Fruit fly (Drosophila melanogaster) whole organism, adult: ENCODE results near the gene CG14401.

Source experiments
- CG11617 ChIP-seq: fragments of 200-800 bp; sonication (Bioruptor generic); optimal IDR thresholded peaks from 2 replicates; lab custom pipeline; 2017; ENCODE audit warnings: mild to moderate bottlenecking, missing biosample characterization, missing genetic modification reagents, missing genetic modification characterization
- CG12768 ChIP-seq: fragments of 200-800 bp; sonication (Bioruptor generic); optimal IDR thresholded peaks from 2 replicates; lab custom pipeline; 2017; ENCODE audit warnings: missing biosample characterization, missing genetic modification characterization, mild to moderate bottlenecking, moderate library complexity, missing genetic modification reagents
- CG14711 ChIP-seq: fragments of 200-800 bp; sonication (Bioruptor generic); optimal IDR thresholded peaks from 2 replicates; lab custom pipeline; 2018; ENCODE audit warnings: missing biosample characterization, mild to moderate bottlenecking, missing genetic modification characterization, moderate library complexity
- CG1620 ChIP-seq: fragments of 200-800 bp; sonication (Bioruptor generic); optimal IDR thresholded peaks from 2 replicates; lab custom pipeline; 2016; ENCODE audit warnings: missing biosample characterization, missing genetic modification characterization
- CG33017 ChIP-seq: fragments of 200-800 bp; sonication (Bioruptor generic); optimal IDR thresholded peaks from 2 replicates; lab custom pipeline; 2018; ENCODE audit warnings: missing biosample characterization, mild to moderate bottlenecking, missing genetic modification characterization, moderate library complexity
- CG5204 ChIP-seq: fragments of 200-800 bp; sonication (Bioruptor generic); optimal IDR thresholded peaks from 2 replicates; lab custom pipeline; 2016; ENCODE audit warnings: missing biosample characterization, missing genetic modification characterization
- CG7045 ChIP-seq: fragments of 200-800 bp; sonication (Bioruptor generic); optimal IDR thresholded peaks from 2 replicates; lab custom pipeline; 2017; ENCODE audit warnings: missing biosample characterization, mild to moderate bottlenecking, missing genetic modification characterization
- CG7101 ChIP-seq: fragments of 200-800 bp; sonication (Bioruptor generic); optimal IDR thresholded peaks from 2 replicates; lab custom pipeline; 2018; ENCODE audit warnings: missing biosample characterization, mild to moderate bottlenecking, missing genetic modification characterization, moderate library complexity
- Clk ChIP-seq: fragments of 200-800 bp; sonication (Bioruptor generic); optimal IDR thresholded peaks from 2 replicates; lab custom pipeline; 2017; ENCODE audit warnings: missing biosample characterization, missing genetic modification characterization
- Crg-1 ChIP-seq: fragments of 200-800 bp; sonication (Bioruptor generic); optimal IDR thresholded peaks from 2 replicates; lab custom pipeline; 2016; ENCODE audit warnings: missing biosample characterization, missing genetic modification characterization
- Hr96 ChIP-seq: fragments of 200-800 bp; sonication (Bioruptor generic); optimal IDR thresholded peaks from 2 replicates; lab custom pipeline; 2016; ENCODE audit warnings: missing biosample characterization, missing genetic modification characterization
- Mnt ChIP-seq: fragments of 200-800 bp; sonication (Bioruptor generic); optimal IDR thresholded peaks from 2 replicates; lab custom pipeline; 2016; ENCODE audit warnings: missing biosample characterization, mild to moderate bottlenecking, missing genetic modification characterization
- bab1 ChIP-seq: fragments of 200-800 bp; sonication (Bioruptor generic); optimal IDR thresholded peaks from 3 replicates; lab custom pipeline; 2019; ENCODE audit warnings: missing biosample characterization, mild to moderate bottlenecking, missing genetic modification characterization, moderate library complexity
- cic ChIP-seq: fragments of 200-800 bp; sonication (Bioruptor generic); optimal IDR thresholded peaks from 2 replicates; lab custom pipeline; 2017; ENCODE audit warnings: missing biosample characterization, mild to moderate bottlenecking, missing genetic modification characterization, moderate library complexity
- cnc ChIP-seq, 2 experiments: fragments of >200 bp; optimal IDR thresholded peaks; 2 replicates each; lab custom pipeline; 2017
- kay ChIP-seq: fragments of 200-800 bp; sonication (Bioruptor generic); peaks from one replicate; lab custom pipeline; 2016; ENCODE audit warnings: missing biosample characterization, missing genetic modification characterization, borderline replicate concordance
- ovo ChIP-seq: fragments of 200-800 bp; sonication (Bioruptor generic); optimal IDR thresholded peaks from 2 replicates; lab custom pipeline; 2016; ENCODE audit warnings: missing biosample characterization, missing genetic modification characterization
- pad ChIP-seq: fragments of 200-800 bp; sonication (Bioruptor generic); optimal IDR thresholded peaks from 3 replicates; lab custom pipeline; 2017; ENCODE audit warnings: missing biosample characterization, missing genetic modification characterization, mild to moderate bottlenecking, moderate library complexity, missing genetic modification reagents
- tj ChIP-seq: fragments of 200-800 bp; sonication (Bioruptor generic); optimal IDR thresholded peaks from 3 replicates; lab custom pipeline; 2017; ENCODE audit warnings: missing biosample characterization, mild to moderate bottlenecking, missing genetic modification characterization, moderate library complexity
- toe ChIP-seq: fragments of 200-800 bp; sonication (Bioruptor generic); optimal IDR thresholded peaks from 2 replicates; lab custom pipeline; 2016; ENCODE audit warnings: missing biosample characterization, missing genetic modification characterization

Gene CG14401

DNA sequence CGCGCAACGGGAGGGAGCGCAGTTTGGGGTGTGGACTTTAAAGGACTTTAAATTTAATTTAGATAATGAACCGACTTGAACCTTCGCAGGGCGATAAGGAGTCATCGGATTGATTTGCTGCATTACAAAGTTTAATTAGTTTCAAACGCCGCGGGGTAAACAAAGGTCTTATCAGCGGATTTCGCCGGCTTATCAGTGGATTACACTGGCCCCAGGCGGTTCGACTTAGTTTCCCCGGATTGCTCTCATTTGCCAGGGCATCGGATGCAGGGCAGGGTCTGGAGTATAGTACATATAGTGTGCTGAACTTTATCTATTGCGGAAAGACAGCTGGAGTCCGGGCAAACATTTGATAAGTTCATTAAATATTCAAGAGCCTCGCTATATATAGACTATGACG lies 8.8 kb downstream of the CG14401 start:
- peak; percentile 51 for TF ChIP-seq kay (GFP tag; lab: Kevin White, UChicago)
- TF ChIP-seq cnc (optimal IDR thresholded peaks at IDR 0.05; lab: Kevin White, UChicago) = no peak

DNA sequence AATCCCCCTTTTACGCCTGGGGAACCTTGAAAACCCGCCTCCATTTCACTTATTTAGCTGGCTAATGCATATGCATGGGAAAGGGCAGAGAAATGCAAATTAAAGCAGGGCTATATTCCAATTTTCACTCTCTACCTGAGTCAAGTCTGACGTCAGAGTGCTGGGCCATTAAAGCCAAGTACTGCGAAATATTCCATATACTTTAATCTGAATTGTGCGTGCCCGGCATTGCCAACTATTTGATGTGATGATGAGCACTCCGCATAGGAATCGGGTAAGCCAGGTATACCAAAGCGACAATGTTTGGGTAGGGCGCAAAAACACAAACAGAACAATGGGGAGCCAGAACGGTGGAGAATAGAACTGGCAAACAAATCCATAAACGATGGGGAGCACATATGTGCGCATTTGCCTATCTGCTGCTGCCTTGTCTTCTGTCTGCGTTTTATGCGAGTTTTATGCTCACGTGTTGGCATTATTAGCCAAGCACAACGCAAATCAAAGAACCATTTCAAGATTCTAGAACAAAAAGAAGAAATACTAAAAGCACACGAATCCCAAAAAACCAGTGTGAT lies 10.0 kb downstream of the CG14401 start:
- no peak for TF ChIP-seq pad (GFP tag; lab: Kevin White, UChicago)
- TF ChIP-seq kay (GFP tag; lab: Kevin White, UChicago) = peak; percentile 69

DNA sequence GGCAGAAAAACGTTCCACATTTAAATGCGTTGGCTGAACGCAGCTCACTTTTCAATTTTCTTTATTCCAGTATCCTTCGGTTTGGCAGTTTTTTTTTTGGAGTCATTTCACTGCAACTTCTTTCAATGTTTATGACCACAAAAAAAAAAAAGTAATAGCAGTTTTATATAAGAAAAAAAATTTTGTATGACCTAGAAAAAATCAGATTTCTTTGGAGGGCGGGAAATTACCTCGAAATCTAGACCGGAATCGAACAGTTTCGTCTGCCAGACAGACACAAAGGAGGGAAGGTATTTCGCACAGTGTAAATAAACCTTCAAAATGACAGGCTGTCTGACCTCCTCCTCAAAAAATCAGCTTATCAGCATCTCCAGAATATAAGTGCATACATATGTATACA lies 10.8 kb downstream of the CG14401 start:
- TF ChIP-seq kay (GFP tag; lab: Kevin White, UChicago) (peak; percentile 24), pad (GFP tag; lab: Kevin White, UChicago) (no peak)

DNA sequence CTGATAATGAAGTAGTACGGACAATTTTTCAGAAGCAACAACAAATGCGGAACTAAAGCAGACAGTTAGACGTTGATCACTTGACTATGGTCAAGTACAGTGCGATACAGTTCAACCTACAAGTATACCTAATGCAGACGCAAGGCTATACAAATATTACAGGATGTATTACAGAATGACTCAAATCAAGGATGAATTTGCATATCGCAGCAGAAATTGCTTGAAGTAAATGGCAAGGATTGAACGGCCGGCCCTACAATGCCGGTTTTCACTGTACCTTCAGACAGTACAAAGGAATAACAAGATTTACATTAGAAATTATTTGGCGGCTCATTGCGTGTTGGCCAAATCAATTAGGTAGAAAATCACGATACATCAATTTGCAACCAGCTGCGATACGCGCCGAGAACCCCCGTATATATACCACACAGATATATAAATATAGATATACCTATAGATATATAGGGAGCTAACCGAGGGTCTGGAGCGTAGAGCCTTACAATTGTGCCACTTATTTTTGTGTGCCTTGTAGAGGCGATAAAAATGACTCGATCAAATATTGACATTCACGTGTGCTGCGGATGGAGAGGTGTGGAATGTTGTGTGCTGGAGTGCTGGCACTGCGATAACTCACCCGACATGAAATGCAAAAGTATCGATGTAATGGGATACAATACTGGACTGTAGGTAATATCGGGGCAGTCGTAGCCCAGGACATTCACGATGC lies 11.9 kb downstream of the CG14401 start:
- TF ChIP-seq Hr96 (peak; percentile 33), CG33017 (tag; lab: Kevin White, UChicago) (peak; percentile 74), CG12768 (GFP tag; lab: Kevin White, UChicago) (peak; percentile 82), CG7101 (peak; percentile 75), toe (GFP tag; lab: Kevin White, UChicago) (no peak), kay (GFP tag; lab: Kevin White, UChicago) (no peak), Clk (GFP tag; lab: Kevin White, UChicago) (peak; percentile 21), ovo (GFP tag; lab: Kevin White, UChicago) (peak; percentile 19), CG11617 (peak; percentile 37), CG5204 (GFP tag; lab: Kevin White, UChicago) (no peak), cnc (optimal IDR thresholded peaks at IDR 0.05; lab: Kevin White, UChicago) (no peak), tj (peak; percentile 18), bab1 (GFP tag; lab: Kevin White, UChicago) (no peak), CG7045 (GFP tag; lab: Kevin White, UChicago) (peak; percentile 80), pad (GFP tag; lab: Kevin White, UChicago) (peak; percentile 51), Crg-1 (no peak), cic (GFP tag; lab: Kevin White, UChicago) (peak; percentile 34), CG14711 (peak; percentile 75), CG1620 (no peak), Mnt (GFP tag; lab: Kevin White, UChicago) (peak; percentile 4)

DNA sequence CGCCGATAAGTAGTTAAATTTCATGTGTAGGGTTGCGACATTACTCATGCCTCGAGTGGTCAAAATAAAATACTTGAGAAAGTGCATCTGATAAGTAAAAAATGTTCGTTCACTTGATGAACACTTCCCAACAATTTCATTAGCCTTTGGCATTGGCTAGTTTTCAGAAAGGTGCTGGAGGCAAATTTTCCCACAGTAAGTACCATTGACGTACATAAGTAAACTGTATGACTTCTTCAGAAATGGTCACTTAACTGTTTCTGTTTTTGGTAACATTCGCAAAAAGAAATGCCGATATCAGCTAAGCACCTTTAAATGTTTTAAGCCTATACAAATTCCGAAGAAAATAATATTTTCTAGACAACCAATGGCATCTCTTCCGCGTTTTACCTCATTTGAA lies 13.4 kb downstream of the CG14401 start:
- TF ChIP-seq toe (GFP tag; lab: Kevin White, UChicago) (no peak), CG11617 (no peak), CG14711 (no peak), kay (GFP tag; lab: Kevin White, UChicago) (peak; percentile 91), CG7045 (GFP tag; lab: Kevin White, UChicago) (no peak), pad (GFP tag; lab: Kevin White, UChicago) (no peak), tj (no peak), ovo (GFP tag; lab: Kevin White, UChicago) (no peak), Mnt (GFP tag; lab: Kevin White, UChicago) (no peak)

DNA sequence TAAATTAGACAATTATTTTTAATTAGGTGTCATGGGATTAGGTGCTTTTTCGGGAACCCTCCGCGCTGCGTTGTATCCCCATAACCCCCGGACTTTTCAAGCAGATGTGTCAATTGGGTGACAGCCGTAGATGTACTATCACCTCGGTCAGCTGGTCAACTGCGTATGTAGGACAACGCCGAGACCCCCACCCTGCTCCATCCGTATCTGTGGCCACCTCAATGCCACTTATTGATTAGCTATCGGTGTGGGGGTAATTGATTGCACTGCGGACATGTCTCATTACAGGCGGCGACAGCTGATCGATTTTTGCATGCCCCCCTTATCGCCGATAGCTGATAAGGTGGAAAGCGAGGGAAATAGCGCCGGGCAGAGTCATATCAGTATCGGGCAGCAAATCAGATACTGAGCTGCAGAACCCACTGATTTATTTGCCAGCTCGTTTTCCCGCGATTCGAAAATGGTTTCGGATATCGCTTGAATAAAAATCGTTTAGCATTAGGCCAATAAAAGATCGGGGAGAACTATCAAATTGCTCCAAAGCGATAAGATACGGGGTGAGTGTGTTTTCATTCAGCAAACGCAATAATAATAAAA lies 14.1 kb downstream of the CG14401 start:
- TF ChIP-seq toe (GFP tag; lab: Kevin White, UChicago) (no peak), CG14711 (no peak), CG33017 (tag; lab: Kevin White, UChicago) (peak; percentile 14), Mnt (GFP tag; lab: Kevin White, UChicago) (peak; percentile 2), CG11617 (no peak), kay (GFP tag; lab: Kevin White, UChicago) (no peak), CG7101 (no peak), bab1 (GFP tag; lab: Kevin White, UChicago) (no peak), cnc (optimal IDR thresholded peaks at IDR 0.05; lab: Kevin White, UChicago) (no peak), CG7045 (GFP tag; lab: Kevin White, UChicago) (no peak), Hr96 (no peak), CG5204 (GFP tag; lab: Kevin White, UChicago) (no peak), tj (no peak), pad (GFP tag; lab: Kevin White, UChicago) (peak; percentile 21), ovo (GFP tag; lab: Kevin White, UChicago) (peak; percentile 45), Crg-1 (no peak), cic (GFP tag; lab: Kevin White, UChicago) (peak; percentile 72), CG12768 (GFP tag; lab: Kevin White, UChicago) (peak; percentile 31), Clk (GFP tag; lab: Kevin White, UChicago) (no peak), CG1620 (no peak)
